Fruit fly (Drosophila melanogaster) whole organism, embryonic: ENCODE measurements around the gene Dif.

ENCODE experiments used
- Abd-B ChIP-seq: fragments of 200-800 bp; sonication (Bioruptor generic); optimal IDR thresholded peaks from 2 replicates; lab custom pipeline; 2018; ENCODE audit warnings: missing biosample characterization, mild to moderate bottlenecking, missing genetic modification characterization, moderate library complexity
- Atf3 ChIP-seq: fragments of 200-800 bp; sonication (Bioruptor generic); optimal IDR thresholded peaks from 3 replicates; lab custom pipeline; 2016; ENCODE audit warnings: missing biosample characterization, missing genetic modification characterization
- BtbVII ChIP-seq: fragments of 200-800 bp; sonication (Bioruptor generic); optimal IDR thresholded peaks from 3 replicates; lab custom pipeline; 2017; ENCODE audit warnings: missing biosample characterization, mild to moderate bottlenecking, missing genetic modification characterization
- CG10274 ChIP-seq: fragments of 200-800 bp; sonication (Bioruptor generic); optimal IDR thresholded peaks from 3 replicates; lab custom pipeline; 2017; ENCODE audit warnings: missing biosample characterization, mild to moderate bottlenecking, missing genetic modification characterization
- CG10543 ChIP-seq: fragments of 200-800 bp; sonication (Bioruptor generic); optimal IDR thresholded peaks from 3 replicates; lab custom pipeline; 2017; ENCODE audit warnings: missing biosample characterization, mild to moderate bottlenecking, missing genetic modification characterization, moderate library complexity
- CG10565 ChIP-seq: fragments of 200-800 bp; sonication (Bioruptor generic); optimal IDR thresholded peaks from 3 replicates; lab custom pipeline; 2016; ENCODE audit warnings: missing biosample characterization, mild to moderate bottlenecking, missing genetic modification characterization
- CG11695 ChIP-seq: fragments of 200-800 bp; sonication (Bioruptor generic); IDR thresholded peaks from 3 replicates; pipeline ENCODE4 v1.3.6; 2022; ENCODE audit warnings: missing biosample characterization, missing genetic modification characterization
- CG12236 ChIP-seq: fragments of 200-800 bp; sonication (Bioruptor generic); optimal IDR thresholded peaks from 2 replicates; lab custom pipeline; 2016; ENCODE audit warnings: missing biosample characterization, missing genetic modification characterization
- CG13296 ChIP-seq: fragments of 200-800 bp; sonication (Bioruptor generic); optimal IDR thresholded peaks from 3 replicates; lab custom pipeline; 2018; ENCODE audit warnings: missing biosample characterization, mild to moderate bottlenecking, missing genetic modification characterization
- CG13424 ChIP-seq: fragments of 200-800 bp; sonication (Bioruptor generic); optimal IDR thresholded peaks from 2 replicates; lab custom pipeline; 2019; ENCODE audit warnings: missing biosample characterization, mild to moderate bottlenecking, missing genetic modification characterization, moderate library complexity
- CG14441 ChIP-seq: fragments of 200-800 bp; sonication (Bioruptor generic); IDR thresholded peaks from 2 replicates; pipeline ENCODE4 v1.3.6; 2022; ENCODE audit warnings: missing biosample characterization, missing genetic modification characterization
- CG14860 ChIP-seq: fragments of 200-800 bp; sonication (Bioruptor generic); IDR thresholded peaks from 3 replicates; pipeline ENCODE4 v1.3.6; 2022; ENCODE audit warnings: missing biosample characterization, missing genetic modification characterization; ENCODE audit not compliant: partially characterized antibody
- CG15011 ChIP-seq: fragments of 200-800 bp; sonication (Bioruptor generic); optimal IDR thresholded peaks from 3 replicates; lab custom pipeline; 2018; ENCODE audit warnings: missing biosample characterization, mild to moderate bottlenecking, missing genetic modification characterization
- CG17912 ChIP-seq: fragments of 200-800 bp; sonication (Bioruptor generic); optimal IDR thresholded peaks from 2 replicates; lab custom pipeline; 2018; ENCODE audit warnings: missing biosample characterization, mild to moderate bottlenecking, missing genetic modification characterization
- CG1832 ChIP-seq: fragments of 200-800 bp; sonication (Bioruptor generic); optimal IDR thresholded peaks from 2 replicates; lab custom pipeline; 2017; ENCODE audit warnings: missing biosample characterization, mild to moderate bottlenecking, missing genetic modification characterization, inconsistent platforms
- CG2889 ChIP-seq: fragments of 200-800 bp; sonication (Bioruptor generic); IDR thresholded peaks from 3 replicates; pipeline ENCODE4 v1.3.6; 2022; ENCODE audit warnings: missing biosample characterization, missing genetic modification characterization
- CG32767 ChIP-seq: fragments of 200-800 bp; sonication (Bioruptor generic); IDR thresholded peaks from 2 replicates; pipeline ENCODE4 v1.3.6; 2022; ENCODE audit warnings: missing biosample characterization, missing genetic modification characterization
- CG3281 ChIP-seq: fragments of 200-800 bp; sonication (Bioruptor generic); optimal IDR thresholded peaks from 3 replicates; lab custom pipeline; 2017; ENCODE audit warnings: missing biosample characterization, mild to moderate bottlenecking, missing genetic modification characterization
- CG4424 ChIP-seq: fragments of 200-800 bp; sonication (Bioruptor generic); optimal IDR thresholded peaks from 3 replicates; lab custom pipeline; 2016; ENCODE audit warnings: missing biosample characterization, missing genetic modification characterization
- CG4730 ChIP-seq: fragments of 200-800 bp; sonication (Bioruptor generic); IDR thresholded peaks from 2 replicates; pipeline ENCODE4 v1.3.6; 2022; ENCODE audit warnings: missing biosample characterization, missing genetic modification characterization
- CG5180 ChIP-seq: fragments of 200-800 bp; sonication (Bioruptor generic); optimal IDR thresholded peaks from 3 replicates; lab custom pipeline; 2017; ENCODE audit warnings: missing biosample characterization, missing genetic modification characterization, mild to moderate bottlenecking, moderate library complexity, missing genetic modification reagents
- Deaf1 ChIP-seq: fragments of 200-800 bp; optimal IDR thresholded peaks from 3 replicates; lab custom pipeline; 2019; ENCODE audit warnings: missing biosample characterization, mild to moderate bottlenecking, missing genetic modification characterization, moderate library complexity
- Doc2 ChIP-seq: fragments of 200-800 bp; sonication (Bioruptor generic); IDR thresholded peaks from 2 replicates; pipeline ENCODE4 v1.3.6; 2022; ENCODE audit warnings: missing biosample characterization, missing genetic modification characterization
- Elba2 ChIP-seq: fragments of 200-800 bp; sonication (Bioruptor generic); optimal IDR thresholded peaks from 3 replicates; lab custom pipeline; 2016; ENCODE audit warnings: missing biosample characterization, missing genetic modification characterization
- Gug ChIP-seq: fragments of 200-800 bp; sonication (Bioruptor generic); IDR thresholded peaks from 4 replicates; pipeline ENCODE4 v1.3.6; 2022; ENCODE audit warnings: missing biosample characterization, missing genetic modification characterization
- HLHmδ ChIP-seq: fragments of 200-800 bp; sonication (Bioruptor generic); optimal IDR thresholded peaks from 2 replicates; lab custom pipeline; 2018; ENCODE audit warnings: missing biosample characterization, mild to moderate bottlenecking, missing genetic modification characterization, moderate library complexity
- Kr ChIP-seq: fragments of 200-800 bp; sonication (Bioruptor generic); optimal IDR thresholded peaks from 2 replicates; lab custom pipeline; 2017; ENCODE audit warnings: missing biosample characterization, mild to moderate bottlenecking, missing genetic modification characterization
- MTF-1 ChIP-seq: fragments of 200-800 bp; sonication (Bioruptor generic); optimal IDR thresholded peaks from 2 replicates; lab custom pipeline; 2018; ENCODE audit warnings: missing biosample characterization, mild to moderate bottlenecking, missing genetic modification characterization, borderline replicate concordance
- NfI ChIP-seq: fragments of 200-800 bp; sonication (Bioruptor generic); optimal IDR thresholded peaks from 3 replicates; lab custom pipeline; 2018; ENCODE audit warnings: missing biosample characterization, mild to moderate bottlenecking, missing genetic modification characterization, moderate library complexity
- Ravus ChIP-seq: fragments of 200-800 bp; sonication (Bioruptor generic); IDR thresholded peaks from 2 replicates; pipeline ENCODE4 v1.3.6; 2022; ENCODE audit warnings: missing biosample characterization, missing genetic modification characterization
- Rfx ChIP-seq: fragments of 200-800 bp; sonication (Bioruptor generic); IDR thresholded peaks from 2 replicates; pipeline ENCODE4 v1.3.6; 2022; ENCODE audit warnings: missing biosample characterization, missing genetic modification characterization
- Side ChIP-seq: fragments of 200-800 bp; sonication (Bioruptor generic); optimal IDR thresholded peaks from 2 replicates; lab custom pipeline; 2016; ENCODE audit warnings: missing biosample characterization, missing genetic modification characterization
- Sox102F ChIP-seq: fragments of 200-800 bp; sonication (Bioruptor generic); optimal IDR thresholded peaks from 2 replicates; lab custom pipeline; 2018; ENCODE audit warnings: missing biosample characterization, mild to moderate bottlenecking, missing genetic modification characterization, moderate library complexity
- Sry-δ ChIP-seq: fragments of 200-800 bp; sonication (Bioruptor generic); optimal IDR thresholded peaks from 2 replicates; lab custom pipeline; 2016; ENCODE audit warnings: missing biosample characterization, missing genetic modification characterization
- Ssrp ChIP-seq: fragments of 200-800 bp; sonication (Bioruptor generic); optimal IDR thresholded peaks from 2 replicates; lab custom pipeline; 2018; ENCODE audit warnings: missing biosample characterization, mild to moderate bottlenecking, missing genetic modification characterization, moderate library complexity
- Taf1 ChIP-seq: fragments of 200-800 bp; sonication (Bioruptor generic); IDR thresholded peaks from 2 replicates; pipeline ENCODE4 v1.3.6; 2022; ENCODE audit warnings: missing biosample characterization, missing genetic modification characterization
- az2 ChIP-seq: fragments of 200-800 bp; sonication (Bioruptor generic); optimal IDR thresholded peaks from 3 replicates; lab custom pipeline; 2016; ENCODE audit warnings: missing biosample characterization, missing genetic modification characterization
- bbx ChIP-seq: fragments of 200-800 bp; sonication (Bioruptor generic); IDR thresholded peaks from 2 replicates; pipeline ENCODE4 v1.3.6; 2022; ENCODE audit warnings: missing biosample characterization, missing genetic modification characterization; ENCODE audit not compliant: partially characterized antibody
- bigmax ChIP-seq: fragments of 200-800 bp; sonication (Bioruptor generic); optimal IDR thresholded peaks from 2 replicates; lab custom pipeline; 2018; ENCODE audit warnings: missing biosample characterization, mild to moderate bottlenecking, missing genetic modification characterization
- cas ChIP-seq: fragments of 200-800 bp; sonication (Bioruptor generic); IDR thresholded peaks from 2 replicates; pipeline ENCODE4 v1.3.6; 2022; ENCODE audit warnings: missing biosample characterization, missing genetic modification characterization
- cato ChIP-seq: fragments of 200-800 bp; sonication (Bioruptor generic); optimal IDR thresholded peaks from 2 replicates; lab custom pipeline; 2016; ENCODE audit warnings: missing biosample characterization, missing genetic modification characterization, borderline replicate concordance
- dimm ChIP-seq: fragments of 200-800 bp; sonication (Bioruptor generic); IDR thresholded peaks from 2 replicates; pipeline ENCODE4 v1.3.6; 2022; ENCODE audit warnings: missing biosample characterization, missing genetic modification characterization
- eyg ChIP-seq: fragments of 200-800 bp; sonication (Bioruptor generic); optimal IDR thresholded peaks from 3 replicates; lab custom pipeline; 2016; ENCODE audit warnings: missing biosample characterization, missing genetic modification characterization
- ham ChIP-seq: fragments of 200-800 bp; sonication (Bioruptor generic); IDR thresholded peaks from 2 replicates; pipeline ENCODE4 v1.3.6; 2022; ENCODE audit warnings: missing biosample characterization, missing genetic modification characterization
- lmd ChIP-seq: fragments of 200-800 bp; sonication (Bioruptor generic); IDR thresholded peaks from 2 replicates; pipeline ENCODE4 v1.3.6; 2022; ENCODE audit warnings: missing biosample characterization, missing genetic modification characterization
- luna ChIP-seq: fragments of 200-800 bp; sonication (Bioruptor generic); optimal IDR thresholded peaks from 2 replicates; lab custom pipeline; 2016; ENCODE audit warnings: missing biosample characterization, missing genetic modification characterization
- sqz ChIP-seq: fragments of 200-800 bp; sonication (Bioruptor generic); optimal IDR thresholded peaks from 3 replicates; lab custom pipeline; 2018; ENCODE audit warnings: missing biosample characterization, mild to moderate bottlenecking, missing genetic modification characterization
- ssp ChIP-seq: fragments of 200-800 bp; sonication (Bioruptor generic); IDR thresholded peaks from 2 replicates; pipeline ENCODE4 v1.3.6; 2022; ENCODE audit warnings: missing biosample characterization, missing genetic modification characterization
- ttk ChIP-seq: fragments of 200-800 bp; sonication (Bioruptor generic); IDR thresholded peaks from 2 replicates; pipeline ENCODE4 v2.1.2; 2022; ENCODE audit warnings: missing biosample characterization, missing genetic modification characterization
- vnd ChIP-seq: fragments of 200-800 bp; sonication (Bioruptor generic); IDR thresholded peaks from 3 replicates; pipeline ENCODE4 v1.3.6; 2022; ENCODE audit warnings: missing biosample characterization, missing genetic modification characterization; ENCODE audit not compliant: partially characterized antibody
- wor ChIP-seq: fragments of 200-800 bp; sonication (Bioruptor generic); IDR thresholded peaks from 2 replicates; pipeline ENCODE4 v1.3.6; 2022; ENCODE audit warnings: missing biosample characterization, missing genetic modification characterization

Dif gene

dm6 chr2L:17410358-17410757 lies 22.6 kb downstream of the Dif start, which contains the start of the genes Polr2J and CG15141 (continued):
- peak; percentile 80 for TF ChIP-seq wor (GFP tag; lab: Robert Waterston, UW)
- peak; percentile 17 for TF ChIP-seq BtbVII (GFP tag; lab: Kevin White, UChicago)
- TF ChIP-seq NfI (GFP tag; lab: Kevin White, UChicago): peak; percentile 86
- TF ChIP-seq az2 (GFP tag; lab: Kevin White, UChicago): peak; percentile 79
- no peak for TF ChIP-seq Side (GFP tag; lab: Kevin White, UChicago)
- TF ChIP-seq vnd (GFP tag; lab: Robert Waterston, UW): peak; percentile 85
- peak; percentile 84 for TF ChIP-seq lmd (GFP tag; lab: Robert Waterston, UW)
- TF ChIP-seq ssp (GFP tag; lab: Robert Waterston, UW): peak; percentile 91
- TF ChIP-seq CG13424 (tag; lab: Kevin White, UChicago): peak; percentile 89
- no peak for TF ChIP-seq bigmax (GFP tag; lab: Kevin White, UChicago)
- TF ChIP-seq Taf1: peak; percentile 74
- peak; percentile 83; the same call in 3 of the 4 replicates for TF ChIP-seq Gug
- TF ChIP-seq Atf3 (GFP tag; lab: Kevin White, UChicago): peak; percentile 62
- no peak for TF ChIP-seq CG1832
- peak; percentile 81 for TF ChIP-seq CG4730 (GFP tag; lab: Robert Waterston, UW)
- TF ChIP-seq Doc2 (GFP tag; lab: Robert Waterston, UW): peak; percentile 81
- TF ChIP-seq ttk (GFP tag; lab: Robert Waterston, UW): peak; percentile 88
- peak; percentile 67 for TF ChIP-seq cas
- TF ChIP-seq CG32767 (GFP tag; lab: Robert Waterston, UW): no peak; the same call in 1 of the 2 replicates
- TF ChIP-seq CG10565 (GFP tag; lab: Kevin White, UChicago): peak; percentile 15
- peak; percentile 46 for TF ChIP-seq CG10274 (GFP tag; lab: Kevin White, UChicago)
- TF ChIP-seq CG2889 (GFP tag; lab: Robert Waterston, UW): peak; percentile 63; the same call in 2 of the 3 replicates
- peak; percentile 68 for TF ChIP-seq bbx (GFP tag; lab: Robert Waterston, UW)
- TF ChIP-seq Ravus: peak; percentile 65
- TF ChIP-seq Deaf1 (tag; lab: Kevin White, UChicago): no peak
- peak; percentile 91 for TF ChIP-seq Rfx (GFP tag; lab: Robert Waterston, UW)
- no peak for TF ChIP-seq MTF-1 (GFP tag; lab: Kevin White, UChicago)
- peak; percentile 87 for TF ChIP-seq CG14441
- TF ChIP-seq Sry-δ (GFP tag; lab: Kevin White, UChicago): peak; percentile 85
- TF ChIP-seq CG14860 (GFP tag; lab: Robert Waterston, UW): peak; percentile 75
- TF ChIP-seq ham (GFP tag; lab: Robert Waterston, UW): peak; percentile 33; the same call in 1 of the 2 replicates
- no peak for TF ChIP-seq CG17912 (GFP tag; lab: Kevin White, UChicago)
- peak; percentile 84 for TF ChIP-seq CG4424 (GFP tag; lab: Kevin White, UChicago)
- no peak for TF ChIP-seq CG10543
- peak; percentile 90 for TF ChIP-seq Sox102F (GFP tag; lab: Kevin White, UChicago)
- TF ChIP-seq Kr (GFP tag; lab: Kevin White, UChicago): no peak
- TF ChIP-seq CG3281 (GFP tag; lab: Kevin White, UChicago): peak; percentile 81
- no peak for TF ChIP-seq CG5180 (GFP tag; lab: Kevin White, UChicago)
- TF ChIP-seq Abd-B (GFP tag; lab: Kevin White, UChicago): peak; percentile 92
- TF ChIP-seq Ssrp (tag; lab: Kevin White, UChicago): peak; percentile 89
- TF ChIP-seq CG13296: peak; percentile 73
- TF ChIP-seq cato (GFP tag; lab: Kevin White, UChicago): peak; percentile 84
- TF ChIP-seq eyg (GFP tag; lab: Kevin White, UChicago): no peak
- peak; percentile 55 for TF ChIP-seq CG15011 (GFP tag; lab: Kevin White, UChicago)
- no peak for TF ChIP-seq HLHmδ (GFP tag; lab: Kevin White, UChicago)
- TF ChIP-seq CG12236: no peak
- TF ChIP-seq dimm (GFP tag; lab: Robert Waterston, UW): no peak
- no peak for TF ChIP-seq sqz (GFP tag; lab: Kevin White, UChicago)
- peak; percentile 66 for TF ChIP-seq Elba2
- TF ChIP-seq CG11695 (GFP tag; lab: Robert Waterston, UW): peak; percentile 73; the same call in 2 of the 3 replicates
- no peak for TF ChIP-seq luna (GFP tag; lab: Kevin White, UChicago)
